Worm (Caenorhabditis elegans): ENCODE measurements around the gene clec-158.

clec-158 gene

DNA sequence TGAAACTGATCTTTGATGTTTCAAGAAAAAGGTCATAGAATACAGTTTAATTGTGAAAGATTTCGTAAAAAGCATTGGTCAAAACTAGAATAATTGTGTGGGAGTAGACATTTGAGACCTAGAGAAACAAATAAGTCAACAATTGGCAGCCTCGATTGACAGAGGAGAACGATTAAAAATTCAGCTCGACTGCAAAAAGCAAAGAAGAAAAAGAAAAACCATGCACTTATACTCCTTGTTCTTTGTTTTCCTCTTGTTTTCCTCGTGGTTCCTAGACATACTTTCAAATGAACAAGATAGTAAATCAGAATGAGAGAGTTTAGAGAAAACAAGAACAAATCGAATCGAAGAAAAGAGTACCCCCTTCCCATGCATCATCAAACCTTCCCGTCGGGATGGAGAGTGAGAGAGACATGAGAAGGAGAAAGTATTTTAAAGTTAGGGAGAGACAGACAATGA is 2.0 kb downstream of the clec-158 start (continued):
- peak in 1 of 2 experiments; percentile 7 for TF ChIP-seq hif-1 (tag; optimal IDR thresholded peaks at IDR 0.05)
- TF ChIP-seq T20F7.1 (GFP tag; optimal IDR thresholded peaks at IDR 0.05), result peak; percentile 52

DNA sequence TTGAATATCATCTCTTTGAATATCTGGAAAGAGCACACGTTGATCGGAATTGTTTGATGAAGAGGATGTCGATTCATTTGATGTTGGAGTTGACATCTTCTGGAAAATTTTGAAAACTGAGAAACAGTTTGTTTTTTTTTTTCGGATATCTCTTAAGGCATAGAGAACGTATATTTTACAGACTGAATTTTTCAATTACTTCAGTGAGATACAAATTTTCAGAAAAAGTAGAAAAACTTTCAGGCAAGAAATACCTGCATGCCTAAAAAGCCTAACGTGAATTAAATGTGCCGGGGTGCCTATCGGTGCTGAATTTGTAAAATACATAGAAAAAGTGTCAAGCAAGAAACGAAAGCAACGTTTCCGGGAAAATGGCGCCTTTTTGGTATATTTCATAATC is 2.7 kb downstream of the clec-158 start, which contains the start of gene zak-1:
Gene zak-1, minus strand, starts transcription at position 101 of the 400 bp plus-strand sequence.
- no peak for TF ChIP-seq nhr-11 (tag; optimal IDR thresholded peaks at IDR 0.05)
- peak; percentile 67 for TF ChIP-seq aha-1 (tag)
- TF ChIP-seq egl-27 (tag; optimal IDR thresholded peaks at IDR 0.05), result no peak
- TF ChIP-seq egl-43 (GFP tag; IDR thresholded peaks at IDR 0.05), result no peak

DNA sequence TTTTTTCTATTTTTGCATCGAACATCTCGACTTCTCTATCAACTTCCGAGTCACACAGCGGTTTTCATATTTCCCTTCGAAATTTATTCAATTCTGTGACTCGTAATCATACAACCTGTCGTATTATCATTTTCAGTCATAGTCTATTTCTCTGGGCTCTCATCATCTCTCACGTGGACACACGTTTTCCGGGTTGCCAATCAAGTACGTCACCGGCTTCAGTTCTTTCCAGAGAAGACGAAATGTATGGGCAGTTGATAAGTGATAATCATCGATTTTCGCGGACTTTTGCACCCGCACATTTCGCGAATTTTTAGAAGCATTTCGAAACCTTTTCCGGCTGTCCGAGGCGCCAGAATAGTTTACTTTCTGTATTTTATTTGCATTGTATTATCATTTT is 9.1 kb downstream of the clec-158 start, which contains the start of gene srv-1:
Gene srv-1, plus strand, starts transcription at position 131 of the 400 bp plus-strand sequence.
- TF ChIP-seq nhr-111 (GFP tag; optimal IDR thresholded peaks at IDR 0.05), result no peak
- TF ChIP-seq saeg-2 (GFP tag; IDR thresholded peaks at IDR 0.05), result no peak
- TF ChIP-seq madf-5 (GFP tag; IDR thresholded peaks at IDR 0.05), result no peak
- no peak for TF ChIP-seq zfp-2 (tag; optimal IDR thresholded peaks at IDR 0.05)
- TF ChIP-seq egl-27 (tag; optimal IDR thresholded peaks at IDR 0.05), result no peak
- TF ChIP-seq aha-1 (tag), result no peak
- TF ChIP-seq daf-16 (GFP tag; optimal IDR thresholded peaks at IDR 0.05), result peak in 1 of 2 experiments; percentile 30
- peak; percentile 64 for TF ChIP-seq daf-16 (tag; optimal IDR thresholded peaks at IDR 0.05)
- TF ChIP-seq lim-7 (GFP tag; IDR thresholded peaks at IDR 0.05), result no peak
- no peak for TF ChIP-seq hif-1 (tag; optimal IDR thresholded peaks at IDR 0.05)
- no peak for TF ChIP-seq ZK546.5 (tag; optimal IDR thresholded peaks at IDR 0.05)
- no peak for TF ChIP-seq duxl-1 (tag; optimal IDR thresholded peaks at IDR 0.05; ENCODE audit: poor library complexity)
- TF ChIP-seq F49E8.2 (tag; optimal IDR thresholded peaks at IDR 0.05; ENCODE audit: borderline replicate concordance), result no peak
- peak; percentile 66 for TF ChIP-seq dve-1 (tag; optimal IDR thresholded peaks at IDR 0.05; ENCODE audit: insufficient read depth)
- no peak for TF ChIP-seq lin-38 (GFP tag; IDR thresholded peaks at IDR 0.05)
- TF ChIP-seq madf-9 (GFP tag; conservative IDR thresholded peaks at IDR 0.05), result no peak
- TF ChIP-seq F44E2.7 (GFP tag; IDR thresholded peaks at IDR 0.05), result no peak
- no peak for TF ChIP-seq snpc-4 (tag; optimal IDR thresholded peaks at IDR 0.05)
- TF ChIP-seq T26A8.4 (GFP tag; IDR thresholded peaks at IDR 0.05), result no peak
- TF ChIP-seq lin-1 (GFP tag; IDR thresholded peaks at IDR 0.05), result peak; percentile 86
- TF ChIP-seq ceh-82 (tag; optimal IDR thresholded peaks at IDR 0.05), result no peak
- TF ChIP-seq ces-1 (GFP tag; optimal IDR thresholded peaks at IDR 0.05), result no peak
- TF ChIP-seq aly-2 (tag; optimal IDR thresholded peaks at IDR 0.05), result no peak
- TF ChIP-seq F10B5.3 (tag; optimal IDR thresholded peaks at IDR 0.05), result no peak
- no peak for TF ChIP-seq set-16 (GFP tag; IDR thresholded peaks at IDR 0.05)
- TF ChIP-seq arid-1 (GFP tag; conservative IDR thresholded peaks at IDR 0.05), result no peak
- no peak for TF ChIP-seq nhr-237 (tag; optimal IDR thresholded peaks at IDR 0.05)
- TF ChIP-seq lin-15B (tag; optimal IDR thresholded peaks at IDR 0.05), result no peak
- TF ChIP-seq dmd-8 (GFP tag; IDR thresholded peaks at IDR 0.05), result no peak
- TF ChIP-seq pqm-1 (tag; optimal IDR thresholded peaks at IDR 0.05), result peak; percentile 80
- TF ChIP-seq lin-29 (GFP tag; IDR thresholded peaks at IDR 0.05), result no peak
- no peak for TF ChIP-seq daf-12 (tag; optimal IDR thresholded peaks at IDR 0.05)
- TF ChIP-seq mxl-3 (GFP tag; optimal IDR thresholded peaks at IDR 0.05), result peak; percentile 24
- TF ChIP-seq ama-1 (optimal IDR thresholded peaks at IDR 0.05), result no peak
- TF ChIP-seq dpl-1 (GFP tag; optimal IDR thresholded peaks at IDR 0.05), result no peak
- TF ChIP-seq snpc-1.2 (GFP tag; IDR thresholded peaks at IDR 0.05), result no peak
- no peak for TF ChIP-seq ceh-28 (tag; optimal IDR thresholded peaks at IDR 0.05)
- TF ChIP-seq zfp-3 (GFP tag; conservative IDR thresholded peaks at IDR 0.05), result no peak
- peak; percentile 41 for TF ChIP-seq hlh-30 (tag; optimal IDR thresholded peaks at IDR 0.05; ENCODE audit: insufficient read depth)
- TF ChIP-seq Y75B8A.6 (GFP tag; IDR thresholded peaks at IDR 0.05), result no peak
- peak in 1 of 2 experiments; percentile 13 for TF ChIP-seq lsy-2 (tag; optimal IDR thresholded peaks at IDR 0.05)
- TF ChIP-seq dmd-6 (GFP tag; IDR thresholded peaks at IDR 0.05), result peak; percentile 97
- no peak for TF ChIP-seq nhr-42 (GFP tag; IDR thresholded peaks at IDR 0.05)
- peak in 1 of 2 experiments; percentile 52 for TF ChIP-seq mdl-1 (tag; optimal IDR thresholded peaks at IDR 0.05)
- no peak for TF ChIP-seq lir-3 (tag; optimal IDR thresholded peaks at IDR 0.05)

Measured in whole organism, L4 larva.